Fruit fly (Drosophila melanogaster): ENCODE data around the gene Nprl2.

- no peak for TF ChIP-seq CG8478 (optimal IDR thresholded peaks at IDR 0.05)
- TF ChIP-seq CTCF (optimal IDR thresholded peaks at IDR 0.05): no peak
These were observed 36.6 kb upstream of the Nprl2 start for dm6 chrX:16920682-16921286.

Measured in S2 (cell line).